Fruit fly (Drosophila melanogaster) whole organism, prepupa: Measurements from ENCODE around the gene Vsx1.

Source experiments
- Blimp-1 ChIP-seq: fragments of 200-800 bp; sonication (Bioruptor generic); optimal IDR thresholded peaks from 3 replicates; lab custom pipeline; 2017; ENCODE audit warnings: missing biosample characterization, missing genetic modification characterization, mild to moderate bottlenecking, moderate library complexity, missing genetic modification reagents
- CG10631 ChIP-seq: fragments of 200-800 bp; sonication (Bioruptor generic); optimal IDR thresholded peaks from 2 replicates; lab custom pipeline; 2016; ENCODE audit warnings: missing biosample characterization, missing genetic modification characterization
- CG10669 ChIP-seq: fragments of 200-800 bp; sonication (Bioruptor generic); optimal IDR thresholded peaks from 3 replicates; lab custom pipeline; 2018; ENCODE audit warnings: missing biosample characterization, mild to moderate bottlenecking, missing genetic modification characterization, moderate library complexity
- CG11294 ChIP-seq: fragments of 200-800 bp; sonication (Bioruptor generic); IDR thresholded peaks from 2 replicates; pipeline ENCODE4 v1.3.6; 2022; ENCODE audit warnings: missing biosample characterization, missing genetic modification characterization
- CG11762 ChIP-seq: fragments of 200-800 bp; sonication (Bioruptor generic); optimal IDR thresholded peaks from 3 replicates; lab custom pipeline; 2016; ENCODE audit warnings: missing biosample characterization, missing genetic modification characterization; ENCODE audit not compliant: insufficient read depth
- CG11902 ChIP-seq: fragments of 200-800 bp; sonication (Bioruptor generic); optimal IDR thresholded peaks from 3 replicates; lab custom pipeline; 2016; ENCODE audit warnings: missing biosample characterization, missing genetic modification characterization
- CG15336 ChIP-seq: fragments of 200-800 bp; sonication (Bioruptor generic); IDR thresholded peaks from 2 replicates; pipeline ENCODE4 v1.3.6; 2022; ENCODE audit warnings: missing biosample characterization, missing genetic modification characterization
- CG16779 ChIP-seq: fragments of 200-800 bp; sonication (Bioruptor generic); optimal IDR thresholded peaks from 3 replicates; lab custom pipeline; 2017; ENCODE audit warnings: missing biosample characterization, mild to moderate bottlenecking, missing genetic modification characterization
- CG3032 ChIP-seq: fragments of 200-800 bp; optimal IDR thresholded peaks from 2 replicates; lab custom pipeline; 2019; ENCODE audit warnings: missing biosample characterization, mild to moderate bottlenecking, missing genetic modification characterization, moderate library complexity
- CG32006 ChIP-seq: fragments of 200-800 bp; sonication (Bioruptor generic); optimal IDR thresholded peaks from 3 replicates; lab custom pipeline; 2017; ENCODE audit warnings: missing biosample characterization, mild to moderate bottlenecking, missing genetic modification characterization
- CG34406 ChIP-seq: fragments of 200-800 bp; sonication (Bioruptor generic); optimal IDR thresholded peaks from 3 replicates; lab custom pipeline; 2016; ENCODE audit warnings: missing biosample characterization, missing genetic modification characterization
- CG6163 ChIP-seq: fragments of 200-800 bp; sonication (Bioruptor generic); IDR thresholded peaks from 3 replicates; pipeline ENCODE4 v1.3.6; 2022; ENCODE audit warnings: missing biosample characterization, missing genetic modification characterization
- CG6276 ChIP-seq: fragments of 200-800 bp; sonication (Bioruptor generic); optimal IDR thresholded peaks from 2 replicates; lab custom pipeline; 2017; ENCODE audit warnings: missing biosample characterization, mild to moderate bottlenecking, missing genetic modification characterization
- CG6792 ChIP-seq: fragments of 200-800 bp; sonication (Bioruptor generic); optimal IDR thresholded peaks from 3 replicates; lab custom pipeline; 2016; ENCODE audit warnings: missing biosample characterization, missing genetic modification characterization
- CG6808 ChIP-seq: fragments of 200-800 bp; sonication (Bioruptor generic); optimal IDR thresholded peaks from 3 replicates; lab custom pipeline; 2017; ENCODE audit warnings: missing biosample characterization, missing genetic modification characterization, mild to moderate bottlenecking, moderate library complexity, missing genetic modification reagents
- CG7368 ChIP-seq: fragments of 200-800 bp; sonication (Bioruptor generic); optimal IDR thresholded peaks from 3 replicates; lab custom pipeline; 2016; ENCODE audit warnings: missing biosample characterization, missing genetic modification characterization
- CG8119 ChIP-seq: fragments of 200-800 bp; sonication (Bioruptor generic); IDR thresholded peaks from 3 replicates; pipeline ENCODE4 v1.3.6; 2022; ENCODE audit warnings: missing biosample characterization, missing genetic modification characterization
- CG8319 ChIP-seq: fragments of 200-800 bp; sonication (Bioruptor generic); optimal IDR thresholded peaks from 3 replicates; lab custom pipeline; 2016; ENCODE audit warnings: missing biosample characterization, missing genetic modification characterization
- CG8632 ChIP-seq: fragments of 200-800 bp; sonication (Bioruptor generic); optimal IDR thresholded peaks from 3 replicates; lab custom pipeline; 2016; ENCODE audit warnings: missing biosample characterization, missing genetic modification characterization
- CG9139 ChIP-seq: fragments of 200-800 bp; sonication (Bioruptor generic); optimal IDR thresholded peaks from 3 replicates; lab custom pipeline; 2017; ENCODE audit warnings: missing biosample characterization, mild to moderate bottlenecking, missing genetic modification characterization
- Eip75B ChIP-seq: fragments of 200-800 bp; sonication (Bioruptor generic); optimal IDR thresholded peaks from 3 replicates; lab custom pipeline; 2016; ENCODE audit warnings: missing biosample characterization, missing genetic modification characterization
- Eip78C ChIP-seq: fragments of 200-800 bp; sonication (Bioruptor generic); peaks from one replicate; lab custom pipeline; 2016; ENCODE audit warnings: missing biosample characterization, missing genetic modification characterization
- Ets21C ChIP-seq: fragments of 200-800 bp; sonication (Bioruptor generic); optimal IDR thresholded peaks from 3 replicates; lab custom pipeline; 2016; ENCODE audit warnings: missing biosample characterization, missing genetic modification characterization
- Ets96B ChIP-seq: fragments of 200-800 bp; optimal IDR thresholded peaks from 2 replicates; lab custom pipeline; 2019; ENCODE audit warnings: missing biosample characterization, mild to moderate bottlenecking, missing genetic modification characterization, moderate library complexity
- Hr38 ChIP-seq: sonication (Bioruptor generic); optimal IDR thresholded peaks from 2 replicates; lab custom pipeline; 2016; ENCODE audit warnings: missing biosample characterization, missing genetic modification characterization
- Hr39 ChIP-seq: fragments of 200-800 bp; sonication (Bioruptor generic); optimal IDR thresholded peaks from 2 replicates; lab custom pipeline; 2016; ENCODE audit warnings: missing biosample characterization, missing genetic modification characterization
- Hr4 ChIP-seq: fragments of 200-800 bp; sonication (Bioruptor generic); optimal IDR thresholded peaks from 3 replicates; lab custom pipeline; 2016; ENCODE audit warnings: missing biosample characterization, missing genetic modification characterization
- Lpt ChIP-seq: fragments of 200-800 bp; sonication (Bioruptor generic); optimal IDR thresholded peaks from 3 replicates; lab custom pipeline; 2016; ENCODE audit warnings: missing biosample characterization, missing genetic modification characterization
- Met ChIP-seq: fragments of 200-800 bp; sonication (Bioruptor generic); optimal IDR thresholded peaks from 3 replicates; lab custom pipeline; 2016; ENCODE audit warnings: missing biosample characterization, missing genetic modification characterization
- Smox ChIP-seq: fragments of 200-800 bp; sonication (Bioruptor generic); optimal IDR thresholded peaks from 3 replicates; lab custom pipeline; 2016; ENCODE audit warnings: missing biosample characterization, missing genetic modification characterization
- Sox102F ChIP-seq: fragments of 200-800 bp; sonication (Bioruptor generic); optimal IDR thresholded peaks from 2 replicates; lab custom pipeline; 2016; ENCODE audit warnings: missing biosample characterization, mild to moderate bottlenecking, missing genetic modification characterization
- Sox14 ChIP-seq: fragments of 200-800 bp; sonication (Bioruptor generic); optimal IDR thresholded peaks from 3 replicates; lab custom pipeline; 2016; ENCODE audit warnings: missing biosample characterization, missing genetic modification characterization
- Sox15 ChIP-seq: fragments of 200-800 bp; sonication (Bioruptor generic); optimal IDR thresholded peaks from 3 replicates; lab custom pipeline; 2016; ENCODE audit warnings: missing biosample characterization, missing genetic modification characterization
- cyc ChIP-seq: fragments of 200-800 bp; sonication (Bioruptor generic); optimal IDR thresholded peaks from 3 replicates; lab custom pipeline; 2016; ENCODE audit warnings: missing biosample characterization, missing genetic modification characterization
- dac ChIP-seq: fragments of 200-800 bp; sonication (Bioruptor generic); optimal IDR thresholded peaks from 2 replicates; lab custom pipeline; 2017; ENCODE audit warnings: missing biosample characterization, mild to moderate bottlenecking, missing genetic modification characterization
- eg ChIP-seq: fragments of 200-800 bp; sonication (Bioruptor generic); IDR thresholded peaks from 3 replicates; pipeline ENCODE4 v1.3.6; 2022; ENCODE audit warnings: missing biosample characterization, missing genetic modification characterization
- esn ChIP-seq: fragments of 200-800 bp; sonication (Bioruptor generic); optimal IDR thresholded peaks from 2 replicates; lab custom pipeline; 2016; ENCODE audit warnings: missing biosample characterization, mild to moderate bottlenecking, missing genetic modification characterization, moderate library complexity
- fd85E ChIP-seq: fragments of 200-800 bp; sonication (Bioruptor generic); optimal IDR thresholded peaks from 3 replicates; lab custom pipeline; 2016; ENCODE audit warnings: missing biosample characterization, missing genetic modification characterization
- fkh ChIP-seq: fragments of 200-800 bp; sonication (Bioruptor generic); optimal IDR thresholded peaks from 3 replicates; lab custom pipeline; 2017; ENCODE audit warnings: missing biosample characterization, mild to moderate bottlenecking, missing genetic modification characterization, moderate library complexity
- lz ChIP-seq: fragments of 200-800 bp; sonication (Bioruptor generic); optimal IDR thresholded peaks from 3 replicates; lab custom pipeline; 2016; ENCODE audit warnings: missing biosample characterization, missing genetic modification characterization
- pdm3 ChIP-seq: fragments of 200-800 bp; sonication (Bioruptor generic); optimal IDR thresholded peaks from 3 replicates; lab custom pipeline; 2016; ENCODE audit warnings: missing biosample characterization, missing genetic modification characterization
- spab ChIP-seq: fragments of 200-800 bp; sonication (Bioruptor generic); optimal IDR thresholded peaks from 2 replicates; lab custom pipeline; 2017; ENCODE audit warnings: missing biosample characterization, mild to moderate bottlenecking, missing genetic modification characterization, missing genetic modification reagents
- ss ChIP-seq, 2 experiments: fragments of 200-800 bp; sonication (Bioruptor generic); optimal IDR thresholded peaks; 2 replicates in 1 of 2; 3 replicates in 1 of 2; lab custom pipeline; 2017 to 2018; ENCODE audit warnings: mild to moderate bottlenecking in 2 of 2, missing biosample characterization in 2 of 2, missing genetic modification characterization in 2 of 2, moderate library complexity in 1 of 2
- svp ChIP-seq: fragments of 200-800 bp; sonication (Bioruptor generic); peaks from one replicate; lab custom pipeline; 2016; ENCODE audit warnings: missing biosample characterization, missing genetic modification characterization
- vri ChIP-seq: fragments of 200-800 bp; sonication (Bioruptor generic); optimal IDR thresholded peaks from 3 replicates; lab custom pipeline; 2016; ENCODE audit warnings: missing biosample characterization, mild to moderate bottlenecking, missing genetic modification characterization

Vsx1 gene

DNA sequence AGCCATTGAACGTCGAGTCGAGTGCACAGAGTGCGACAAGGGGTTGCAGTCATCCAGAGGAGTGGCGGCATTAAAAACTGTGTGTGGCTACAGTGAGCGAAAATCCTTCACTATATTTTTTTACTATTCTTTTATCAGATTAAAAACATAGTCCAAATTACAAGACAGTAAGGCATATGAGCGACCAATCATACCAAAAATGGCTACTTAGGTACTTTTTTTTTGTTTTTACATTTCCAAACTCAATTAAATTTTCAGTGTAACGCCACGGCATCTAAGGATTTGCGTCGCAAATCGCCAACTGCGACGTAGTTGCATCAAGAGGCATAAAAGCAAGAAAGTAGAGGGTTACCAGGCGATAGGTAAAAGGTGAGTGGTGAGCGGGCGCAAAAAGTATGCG lies 45.0 kb downstream of the Vsx1 start (continued):
- peak; percentile 3 for TF ChIP-seq dac (GFP tag; lab: Kevin White, UChicago)
- peak; percentile 15 for TF ChIP-seq CG3032 (tag; lab: Kevin White, UChicago)
- no peak for TF ChIP-seq Blimp-1 (GFP tag; lab: Kevin White, UChicago)
- peak; percentile 14 for TF ChIP-seq CG11762 (GFP tag; lab: Kevin White, UChicago)

dm6 chrX:5646228-5646627 lies 52.2 kb downstream of the Vsx1 start:
- TF ChIP-seq svp (peak; percentile 8), CG10669 (GFP tag; lab: Kevin White, UChicago) (no peak), Sox102F (GFP tag; lab: Kevin White, UChicago) (no peak), CG9139 (GFP tag; lab: Kevin White, UChicago) (no peak), CG6163 (GFP tag; lab: Robert Waterston, UW) (no peak), CG8319 (GFP tag; lab: Kevin White, UChicago) (no peak), Smox (no peak), Ets21C (GFP tag; lab: Kevin White, UChicago) (no peak), Lpt (no peak), CG11902 (GFP tag; lab: Kevin White, UChicago) (no peak), esn (GFP tag; lab: Kevin White, UChicago) (peak; percentile 10), CG10631 (peak; percentile 4), Eip75B (GFP tag; lab: Kevin White, UChicago) (peak; percentile 1), CG6808 (GFP tag; lab: Kevin White, UChicago) (no peak), ss (GFP tag; optimal IDR thresholded peaks at IDR 0.05; lab: Kevin White, UChicago) (no peak), CG32006 (GFP tag; lab: Kevin White, UChicago) (peak; percentile 13), Hr4 (no peak), fd85E (GFP tag; lab: Kevin White, UChicago) (no peak), eg (no peak), CG7368 (GFP tag; lab: Kevin White, UChicago) (no peak), dac (GFP tag; lab: Kevin White, UChicago) (no peak), CG15336 (peak; percentile 35; the same call in 1 of the 2 replicates), CG6276 (no peak)

DNA sequence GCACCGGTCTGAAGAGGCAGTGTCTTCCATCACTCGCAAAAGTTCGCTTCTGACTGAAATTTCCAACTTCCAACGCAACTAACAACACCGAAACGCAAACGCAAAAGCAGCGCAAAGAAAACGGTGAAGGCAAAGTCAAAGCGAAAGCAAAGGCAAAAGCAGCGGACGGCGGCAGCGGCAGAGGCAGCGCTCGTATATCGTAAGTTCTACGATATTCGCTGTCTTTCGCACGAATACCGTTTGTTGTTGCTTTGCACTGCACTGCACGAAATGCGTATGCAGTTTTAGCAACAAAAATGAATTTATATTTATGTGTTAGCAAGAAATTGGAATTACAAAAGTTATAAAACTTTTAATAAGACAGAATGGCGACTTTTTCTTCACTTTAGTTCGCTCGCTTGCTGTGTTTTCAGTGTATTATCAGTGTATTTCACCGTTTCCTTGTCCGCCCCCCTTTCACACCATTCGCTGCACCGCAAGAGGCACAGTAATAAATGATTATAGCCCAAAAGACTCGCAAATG lies 54.4 kb downstream of the Vsx1 start, which contains the start of gene OtopLa:
OtopLa (minus strand) TSS at position 51 of the 523 bp plus-strand sequence.
- TF ChIP-seq Sox102F (GFP tag; lab: Kevin White, UChicago), result peak; percentile 48
- TF ChIP-seq CG10631, result peak; percentile 74
- TF ChIP-seq CG6792 (GFP tag; lab: Kevin White, UChicago), result peak; percentile 57
- TF ChIP-seq fd85E (GFP tag; lab: Kevin White, UChicago), result no peak
- peak; percentile 73 for TF ChIP-seq CG16779 (tag; lab: Kevin White, UChicago)
- TF ChIP-seq CG6163 (GFP tag; lab: Robert Waterston, UW), result peak; percentile 90
- peak; percentile 67 for TF ChIP-seq Ets96B
- peak; percentile 67 for TF ChIP-seq Met
- peak; percentile 19 for TF ChIP-seq Sox15 (GFP tag; lab: Kevin White, UChicago)
- TF ChIP-seq Hr39 (GFP tag; lab: Kevin White, UChicago), result peak; percentile 59
- TF ChIP-seq CG34406 (GFP tag; lab: Kevin White, UChicago), result peak; percentile 63
- TF ChIP-seq CG9139 (GFP tag; lab: Kevin White, UChicago), result peak; percentile 52
- peak; percentile 66 for TF ChIP-seq CG11762 (GFP tag; lab: Kevin White, UChicago)
- TF ChIP-seq Smox, result peak; percentile 58
- TF ChIP-seq CG3032 (tag; lab: Kevin White, UChicago), result peak; percentile 72
- TF ChIP-seq cyc (GFP tag; lab: Kevin White, UChicago), result peak; percentile 57
- TF ChIP-seq spab (GFP tag; lab: Kevin White, UChicago), result peak; percentile 64
- TF ChIP-seq vri (GFP tag; lab: Kevin White, UChicago), result peak; percentile 9
- TF ChIP-seq lz (GFP tag; lab: Kevin White, UChicago), result peak; percentile 73
- no peak for TF ChIP-seq Blimp-1 (GFP tag; lab: Kevin White, UChicago)
- TF ChIP-seq CG11902 (GFP tag; lab: Kevin White, UChicago), result peak; percentile 29
- peak; percentile 83 for TF ChIP-seq Eip75B (GFP tag; lab: Kevin White, UChicago)
- peak; percentile 86 for TF ChIP-seq CG8119 (GFP tag; lab: Robert Waterston, UW)
- no peak for TF ChIP-seq Hr38 (GFP tag; lab: Kevin White, UChicago)
- peak; percentile 58 for TF ChIP-seq Sox14 (GFP tag; lab: Kevin White, UChicago)
- peak; percentile 76 for TF ChIP-seq pdm3
- TF ChIP-seq CG6276, result peak; percentile 71
- peak; percentile 84 for TF ChIP-seq CG32006 (GFP tag; lab: Kevin White, UChicago)
- peak; percentile 66 for TF ChIP-seq CG10669 (GFP tag; lab: Kevin White, UChicago)
- TF ChIP-seq ss (GFP tag; optimal IDR thresholded peaks at IDR 0.05; lab: Kevin White, UChicago), result peak; percentile 65 to 77
- TF ChIP-seq CG8632, result peak; percentile 59
- TF ChIP-seq svp, result peak; percentile 85
- TF ChIP-seq CG11294 (GFP tag; lab: Robert Waterston, UW), result peak; percentile 72; the same call in 1 of the 2 replicates
- TF ChIP-seq fkh (GFP tag; lab: Kevin White, UChicago), result no peak
- peak; percentile 93 for TF ChIP-seq Eip78C
